Worm (Caenorhabditis elegans) whole organism, L1 larva: Measurements from ENCODE around the gene ubxn-6.

Experiments
- aha-1 ChIP-seq: fragments of 150-350 bp; optimal IDR thresholded peaks from 2 replicates; lab custom pipeline; 2014; ENCODE audit warnings: missing biosample characterization, missing genetic modification characterization
- alr-1 ChIP-seq: fragments of 200-800 bp; sonication (Bioruptor generic); optimal IDR thresholded peaks from 2 replicates; lab custom pipeline; 2018; ENCODE audit warnings: borderline replicate concordance, mild to moderate bottlenecking, missing genetic modification characterization, missing compliant biosample characterization
- lsy-2 ChIP-seq, 2 experiments: fragments of 150-350 bp; optimal IDR thresholded peaks; 2 replicates each; lab custom pipeline; 2014; ENCODE audit warnings: missing biosample characterization in 2 of 2, missing genetic modification characterization in 2 of 2
- nhr-76 ChIP-seq: sonication (generic microtip); optimal IDR thresholded peaks from 2 replicates; lab custom pipeline; 2017; ENCODE audit warnings: missing biosample characterization, missing genetic modification characterization
- ztf-4 ChIP-seq: fragments of 150-350 bp; optimal IDR thresholded peaks from 2 replicates; lab custom pipeline; 2014; ENCODE audit warnings: missing biosample characterization, missing genetic modification characterization

DNA sequence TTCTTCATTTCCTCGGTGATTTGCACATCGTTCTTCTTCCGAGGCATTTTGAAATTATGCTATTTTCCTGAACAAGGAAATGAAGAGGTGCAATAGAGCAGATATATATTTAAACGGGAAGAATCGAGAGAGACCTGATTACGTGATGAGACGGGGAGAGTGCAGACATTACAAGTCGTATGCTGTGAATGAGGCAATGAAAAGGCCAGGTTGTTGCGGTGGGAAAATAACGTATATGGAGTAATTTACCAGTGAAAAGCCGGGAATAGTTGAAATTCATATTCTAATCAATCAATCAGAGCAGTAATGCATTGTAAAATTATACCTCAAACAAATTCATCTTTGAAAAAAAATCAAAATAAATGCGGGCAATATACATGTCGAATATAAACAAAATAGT is 50.6 kb downstream of the ubxn-6 start, which contains the start of gene Y17G9B.8:
- peak; percentile 10 to 33 for TF ChIP-seq lsy-2 (tag; optimal IDR thresholded peaks at IDR 0.05; lab: Kevin White, UChicago)
- no peak for TF ChIP-seq alr-1 (tag; lab: Kevin White, UChicago)
- TF ChIP-seq aha-1 (tag; lab: Kevin White, UChicago): no peak
- no peak for TF ChIP-seq nhr-76
- TF ChIP-seq ztf-4 (tag; lab: Kevin White, UChicago): no peak
